Fruit fly (Drosophila melanogaster): Measurements from ENCODE around the gene CG13083.

CG13083 gene

dm6 chr2L:19528308-19528707 lies 41.0 kb downstream of the CG13083 start (continued):
- peak; percentile 91 for TF ChIP-seq CG2712 (tag; optimal IDR thresholded peaks at IDR 0.05)
- TF ChIP-seq Ptx1 (GFP tag; IDR thresholded peaks at IDR 0.05): peak; percentile 97
- TF ChIP-seq peb (GFP tag; IDR thresholded peaks at IDR 0.05): peak; percentile 77
- peak; percentile 86 for TF ChIP-seq gcm (GFP tag; optimal IDR thresholded peaks at IDR 0.05)
- peak; percentile 97 for TF ChIP-seq gsb (GFP tag; IDR thresholded peaks at IDR 0.05)
- no peak for TF ChIP-seq pan (optimal IDR thresholded peaks at IDR 0.05)
- TF ChIP-seq pan (GFP tag; optimal IDR thresholded peaks at IDR 0.05 in 1 of 2, IDR thresholded peaks at IDR 0.05 in 1 of 2): peak in 1 of 2 experiments; percentile 98
- TF ChIP-seq nmo (GFP tag; optimal IDR thresholded peaks at IDR 0.05): peak; percentile 91
- TF ChIP-seq Hsf (GFP tag; optimal IDR thresholded peaks at IDR 0.05): peak; percentile 97
- peak; percentile 98 for TF ChIP-seq CG15269 (tag; optimal IDR thresholded peaks at IDR 0.05)
- peak; percentile 81 for TF ChIP-seq CG7928 (GFP tag; optimal IDR thresholded peaks at IDR 0.05)
- peak; percentile 89 for TF ChIP-seq slp2 (GFP tag; optimal IDR thresholded peaks at IDR 0.05)
- TF ChIP-seq jigr1 (GFP tag; IDR thresholded peaks at IDR 0.05): peak; percentile 73; the same call in 2 of the 3 replicates
- TF ChIP-seq Trl (optimal IDR thresholded peaks at IDR 0.05): peak in 1 of 2 experiments; percentile 82
- peak; percentile 90 for TF ChIP-seq Trl (GFP tag; optimal IDR thresholded peaks at IDR 0.05)
- peak; percentile 84 for TF ChIP-seq D19A (tag; optimal IDR thresholded peaks at IDR 0.05)
- peak; percentile 88 for TF ChIP-seq Ravus (GFP tag; IDR thresholded peaks at IDR 0.05)
- TF ChIP-seq CG31388 (GFP tag; optimal IDR thresholded peaks at IDR 0.05): peak; percentile 83
- peak; percentile 95 for TF ChIP-seq fu2 (GFP tag; optimal IDR thresholded peaks at IDR 0.05)
- peak; percentile 45 for TF ChIP-seq CTCF (GFP tag; optimal IDR thresholded peaks at IDR 0.05)
- TF ChIP-seq CG12071 (GFP tag; optimal IDR thresholded peaks at IDR 0.05): peak; percentile 96
- peak; percentile 96 for TF ChIP-seq ems (GFP tag; optimal IDR thresholded peaks at IDR 0.05)
- TF ChIP-seq Dbx (GFP tag; IDR thresholded peaks at IDR 0.05): peak; percentile 98
- TF ChIP-seq caup (GFP tag; optimal IDR thresholded peaks at IDR 0.05; ENCODE audit: severe bottlenecking): peak; percentile 97
- peak; percentile 78 for TF ChIP-seq CG10979 (tag; optimal IDR thresholded peaks at IDR 0.05)
- peak; percentile 94 for TF ChIP-seq chm (GFP tag; IDR thresholded peaks at IDR 0.05)
- peak; percentile 89 for TF ChIP-seq CG1647 (GFP tag; optimal IDR thresholded peaks at IDR 0.05)
- TF ChIP-seq Dref (GFP tag; IDR thresholded peaks at IDR 0.05): peak; percentile 42
- peak; percentile 100 for TF ChIP-seq CG11696 (GFP tag; IDR thresholded peaks at IDR 0.05)
- no peak for TF ChIP-seq Lpt (GFP tag; optimal IDR thresholded peaks at IDR 0.05)
- peak; percentile 55; the same call in 1 of the 2 replicates for TF ChIP-seq sim (GFP tag; IDR thresholded peaks at IDR 0.05)
- no peak for TF ChIP-seq tll (GFP tag; optimal IDR thresholded peaks at IDR 0.05)
- no peak for TF ChIP-seq D (optimal IDR thresholded peaks at IDR 0.05)
- TF ChIP-seq D (GFP tag; optimal IDR thresholded peaks at IDR 0.05): peak; percentile 57
- TF ChIP-seq MTF-1 (GFP tag; optimal IDR thresholded peaks at IDR 0.05; ENCODE audit: borderline replicate concordance): peak; percentile 80
- TF ChIP-seq her (GFP tag; optimal IDR thresholded peaks at IDR 0.05): peak; percentile 95
- peak; percentile 99 for TF ChIP-seq CG12769 (tag; optimal IDR thresholded peaks at IDR 0.05)
- no peak for TF ChIP-seq Bgb (GFP tag; IDR thresholded peaks at IDR 0.05; ENCODE audit: partially characterized antibody)
- peak; percentile 89 for TF ChIP-seq salm (tag; optimal IDR thresholded peaks at IDR 0.05)
- TF ChIP-seq CG8924 (tag; optimal IDR thresholded peaks at IDR 0.05): peak; percentile 97
- peak; percentile 84 for TF ChIP-seq Ets97D (GFP tag; optimal IDR thresholded peaks at IDR 0.05)
- peak; percentile 99 for TF ChIP-seq CG18599 (GFP tag; optimal IDR thresholded peaks at IDR 0.05)
- peak; percentile 95 for TF ChIP-seq CG9215 (GFP tag; IDR thresholded peaks at IDR 0.05)
- peak; percentile 100 for TF ChIP-seq Med (GFP tag)
- peak; percentile 91 for TF ChIP-seq ash1 (GFP tag; optimal IDR thresholded peaks at IDR 0.05)
- TF ChIP-seq Lhr (GFP tag; optimal IDR thresholded peaks at IDR 0.05): peak; percentile 25

All from whole organism, embryonic.